Fruit fly (Drosophila melanogaster): ENCODE measurements around the gene Stip1.

Stip1 gene

DNA sequence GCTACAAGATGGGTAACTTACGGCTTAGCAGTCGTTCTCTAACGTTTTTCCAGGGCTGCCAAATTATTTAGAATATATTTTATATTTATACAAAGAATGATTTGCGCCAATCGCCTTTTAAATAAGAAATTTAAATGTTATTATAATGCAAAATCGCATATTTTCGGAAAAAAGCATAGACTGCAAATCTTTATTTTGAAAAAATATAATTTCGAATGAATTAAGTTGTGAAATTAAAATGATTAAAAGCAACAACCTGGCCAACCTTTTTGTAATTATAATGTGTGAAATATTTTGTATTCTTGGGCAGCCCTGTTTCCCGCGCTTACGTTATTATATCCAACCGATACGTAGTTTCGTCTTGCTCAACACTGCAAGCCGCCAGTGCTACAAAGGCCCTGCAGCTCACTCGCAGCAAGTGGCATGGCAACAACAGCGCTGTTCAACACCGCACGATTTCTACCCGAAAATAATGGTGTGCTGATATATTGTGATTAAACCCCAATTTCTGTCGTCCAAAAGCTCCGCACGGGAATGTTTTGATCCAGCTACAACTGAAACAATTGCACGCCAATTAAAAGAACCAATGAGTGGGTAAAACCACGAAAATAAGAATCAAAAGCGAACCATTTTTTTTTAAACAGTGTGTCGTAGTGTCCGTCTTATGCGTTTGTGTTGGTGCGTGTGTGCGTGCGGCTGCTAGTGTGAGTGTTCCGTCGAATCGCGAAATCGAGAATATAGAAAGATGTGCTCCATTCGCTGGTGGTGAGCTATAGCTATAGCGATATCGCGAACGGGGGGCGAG, 2.8 kb downstream of the Stip1 start, which contains the start of gene Pi3K21B (continued):
- TF ChIP-seq CkIIα-i1 (GFP tag; IDR thresholded peaks at IDR 0.05) (no peak), Jarid2 (GFP tag; optimal IDR thresholded peaks at IDR 0.05) (peak; percentile 59), Mes4 (GFP tag; optimal IDR thresholded peaks at IDR 0.05) (peak; percentile 80), CG16863 (GFP tag; optimal IDR thresholded peaks at IDR 0.05) (peak; percentile 86), Meics (GFP tag; optimal IDR thresholded peaks at IDR 0.05) (peak; percentile 87), CG9437 (GFP tag; optimal IDR thresholded peaks at IDR 0.05) (peak; percentile 100), CG4617 (GFP tag; optimal IDR thresholded peaks at IDR 0.05; ENCODE audit: borderline replicate concordance) (peak; percentile 97), CG1647 (GFP tag; optimal IDR thresholded peaks at IDR 0.05) (peak; percentile 95), CG10431 (GFP tag; optimal IDR thresholded peaks at IDR 0.05) (peak; percentile 78), phol (tag; optimal IDR thresholded peaks at IDR 0.05) (peak; percentile 93), pita (GFP tag; optimal IDR thresholded peaks at IDR 0.05) (no peak), CG2116 (GFP tag; optimal IDR thresholded peaks at IDR 0.05) (peak; percentile 81), sob (GFP tag; IDR thresholded peaks at IDR 0.05) (peak; percentile 93), salm (tag; optimal IDR thresholded peaks at IDR 0.05) (peak; percentile 60), Hey (tag; optimal IDR thresholded peaks at IDR 0.05) (peak; percentile 71), Elba2 (GFP tag; optimal IDR thresholded peaks at IDR 0.05) (peak; percentile 61), C15 (GFP tag; IDR thresholded peaks at IDR 0.05) (peak; percentile 46; the same call in 1 of the 3 replicates), NC2β (GFP tag; optimal IDR thresholded peaks at IDR 0.05) (peak; percentile 83), gt (GFP tag; IDR thresholded peaks at IDR 0.05) (0 out of 2 replicates have a peak, but pooled peaks have one; percentile 56), CG32767 (GFP tag; IDR thresholded peaks at IDR 0.05) (peak; percentile 72; the same call in 1 of the 2 replicates), Scr (GFP tag; IDR thresholded peaks at IDR 0.05; ENCODE audit: partially characterized antibody) (no peak), CG15011 (GFP tag; optimal IDR thresholded peaks at IDR 0.05) (peak; percentile 83), H2.0 (GFP tag; IDR thresholded peaks at IDR 0.05) (peak; percentile 84), amos (GFP tag; IDR thresholded peaks at IDR 0.05; ENCODE audit: partially characterized antibody) (no peak; the same call in 1 of the 2 replicates), org-1 (GFP tag; optimal IDR thresholded peaks at IDR 0.05) (peak; percentile 73), Aef1 (GFP tag; IDR thresholded peaks at IDR 0.05) (peak; percentile 88), CG7928 (GFP tag; optimal IDR thresholded peaks at IDR 0.05) (peak; percentile 99), CG11696 (GFP tag; IDR thresholded peaks at IDR 0.05) (no peak), CG1832 (GFP tag; optimal IDR thresholded peaks at IDR 0.05) (no peak), Dip2 (GFP tag; IDR thresholded peaks at IDR 0.05) (no peak), chinmo (GFP tag; IDR thresholded peaks at IDR 0.05; ENCODE audit: partially characterized antibody) (0 out of 4 replicates have a peak, but pooled peaks have one; percentile 70), grau (tag; optimal IDR thresholded peaks at IDR 0.05) (peak; percentile 90), Adf1 (GFP tag; IDR thresholded peaks at IDR 0.05) (peak; percentile 25; the same call in 1 of the 2 replicates), CG6791 (GFP tag; IDR thresholded peaks at IDR 0.05; ENCODE audit: partially characterized antibody) (peak; percentile 73), Gsc (GFP tag; IDR thresholded peaks at IDR 0.05) (no peak), otp (GFP tag; IDR thresholded peaks at IDR 0.05) (peak; percentile 84), ken (GFP tag; IDR thresholded peaks at IDR 0.05) (peak; percentile 93), CG8281 (tag; optimal IDR thresholded peaks at IDR 0.05) (peak; percentile 73), ind (GFP tag; optimal IDR thresholded peaks at IDR 0.05) (peak; percentile 92), Bteb2 (GFP tag; optimal IDR thresholded peaks at IDR 0.05) (peak; percentile 83), pzg (GFP tag; optimal IDR thresholded peaks at IDR 0.05) (peak; percentile 78), Trl (optimal IDR thresholded peaks at IDR 0.05) (no peak), Trl (GFP tag; optimal IDR thresholded peaks at IDR 0.05) (peak; percentile 96), CG15601 (tag; optimal IDR thresholded peaks at IDR 0.05) (peak; percentile 87), eyg (GFP tag; optimal IDR thresholded peaks at IDR 0.05) (peak; percentile 78), hb (GFP tag; IDR thresholded peaks at IDR 0.05; ENCODE audit: partially characterized antibody) (no peak), croc (GFP tag; conservative IDR thresholded peaks at IDR 0.05) (peak; percentile 67), Awh (GFP tag; IDR thresholded peaks at IDR 0.05) (0 out of 2 replicates have a peak, but pooled peaks have one; percentile 51), CG12391 (tag; optimal IDR thresholded peaks at IDR 0.05) (peak; percentile 93)
